Worm (Caenorhabditis elegans) whole organism, early embryonic: ENCODE data around the gene Y60A3A.24.

Experiments used
- B0310.2 ChIP-seq: sonication (generic microtip); optimal IDR thresholded peaks from 2 replicates; lab custom pipeline; 2016; ENCODE audit warnings: mild to moderate bottlenecking, missing genetic modification characterization, missing compliant biosample characterization
- F13C5.2 ChIP-seq: sonication (generic microtip); optimal IDR thresholded peaks from 2 replicates; lab custom pipeline; 2017; ENCODE audit warnings: mild to moderate bottlenecking, missing genetic modification characterization, inconsistent platforms, missing compliant biosample characterization
- aly-1 ChIP-seq: sonication (generic microtip); optimal IDR thresholded peaks from 2 replicates; lab custom pipeline; 2016; ENCODE audit warnings: missing genetic modification characterization, missing compliant biosample characterization
- ama-1 ChIP-seq: fragments of 150-350 bp; optimal IDR thresholded peaks from 2 replicates; lab custom pipeline; 2014
- ceh-13 ChIP-seq: fragments of 200-800 bp; sonication (Bioruptor generic); optimal IDR thresholded peaks from 2 replicates; lab custom pipeline; 2018; ENCODE audit warnings: mild to moderate bottlenecking, missing genetic modification characterization, missing compliant biosample characterization
- ceh-36 ChIP-seq: sonication (generic microtip); optimal IDR thresholded peaks from 2 replicates; lab custom pipeline; 2016; ENCODE audit warnings: missing genetic modification characterization, inconsistent platforms, missing compliant biosample characterization
- ets-7 ChIP-seq: sonication (generic microtip); optimal IDR thresholded peaks from 2 replicates; lab custom pipeline; 2016; ENCODE audit warnings: missing genotype, missing genetic modification characterization, missing compliant biosample characterization
- flt-1 ChIP-seq: fragments of 200-800 bp; sonication (Bioruptor generic); IDR thresholded peaks from 2 replicates; pipeline ENCODE4 v1.3.6; 2022; ENCODE audit warnings: missing genetic modification characterization, missing compliant biosample characterization
- hmbx-1 ChIP-seq: sonication (generic microtip); optimal IDR thresholded peaks from 2 replicates; lab custom pipeline; 2016; ENCODE audit warnings: mild to moderate bottlenecking, missing genetic modification characterization, missing compliant biosample characterization
- hmg-4 ChIP-seq: fragments of 200-800 bp; sonication (Bioruptor generic); optimal IDR thresholded peaks from 2 replicates; lab custom pipeline; 2018; ENCODE audit warnings: mild to moderate bottlenecking, missing genetic modification characterization, missing compliant biosample characterization
- hnd-1 ChIP-seq: sonication (generic microtip); optimal IDR thresholded peaks from 2 replicates; lab custom pipeline; 2016; ENCODE audit warnings: missing genetic modification characterization, missing compliant biosample characterization
- pes-1 ChIP-seq: fragments of 200-800 bp; sonication (Bioruptor generic); IDR thresholded peaks from 2 replicates; pipeline ENCODE4 v1.3.6; 2022; ENCODE audit warnings: missing genetic modification reagents, missing genetic modification characterization, missing compliant biosample characterization
- scrt-1 ChIP-seq: fragments of 200-800 bp; sonication (Bioruptor generic); IDR thresholded peaks from 2 replicates; pipeline ENCODE4 v1.3.6; 2022; ENCODE audit warnings: missing genetic modification characterization, missing compliant biosample characterization
- sea-1 ChIP-seq: fragments of 200-800 bp; sonication (Bioruptor generic); conservative IDR thresholded peaks from 2 replicates; pipeline ENCODE4 v1.3.6; 2022; ENCODE audit warnings: missing genetic modification characterization, missing compliant biosample characterization
- tbx-11 ChIP-seq: fragments of 200-800 bp; sonication (Bioruptor generic); IDR thresholded peaks from 2 replicates; pipeline ENCODE4 v1.3.6; 2022; ENCODE audit warnings: missing genetic modification characterization, missing compliant biosample characterization
- tbx-37 ChIP-seq: fragments of 200-800 bp; sonication (Bioruptor generic); conservative IDR thresholded peaks from 2 replicates; pipeline ENCODE4 v1.3.6; 2022; ENCODE audit warnings: missing genetic modification reagents, missing genetic modification characterization, missing compliant biosample characterization
- tra-4 ChIP-seq: sonication (generic microtip); optimal IDR thresholded peaks from 2 replicates; lab custom pipeline; 2017; ENCODE audit warnings: missing genetic modification characterization, missing compliant biosample characterization

Y60A3A.24 gene

DNA sequence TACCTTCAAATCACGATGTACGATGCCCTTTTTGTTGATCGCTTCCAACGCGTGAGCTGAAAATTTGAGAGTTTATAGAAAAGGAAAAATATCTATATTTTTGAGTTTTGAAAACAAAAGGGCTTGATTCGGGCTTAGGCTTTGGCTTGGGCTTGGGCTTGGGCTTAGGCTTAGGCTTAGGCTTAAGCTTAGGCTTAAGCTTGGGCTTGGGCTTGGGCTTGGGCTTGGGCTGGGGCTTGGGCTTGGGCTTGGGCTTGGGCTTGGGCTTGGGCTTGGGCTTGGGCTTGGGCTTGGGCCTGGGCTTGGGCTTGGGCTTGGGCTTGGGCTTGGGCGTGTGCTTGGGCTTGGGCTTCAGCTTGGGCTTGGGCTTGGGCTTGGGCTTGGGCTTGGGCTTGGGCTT lies 20.5 kb upstream of the Y60A3A.24 start:
- TF ChIP-seq ama-1 (lab: Kevin White, UChicago) (no peak), hnd-1 (no peak), scrt-1 (GFP tag; lab: Robert Waterston, UW) (0 out of 2 replicates have a peak, but pooled peaks have one; percentile 41), tra-4 (tag; lab: Kevin White, UChicago) (no peak)

DNA sequence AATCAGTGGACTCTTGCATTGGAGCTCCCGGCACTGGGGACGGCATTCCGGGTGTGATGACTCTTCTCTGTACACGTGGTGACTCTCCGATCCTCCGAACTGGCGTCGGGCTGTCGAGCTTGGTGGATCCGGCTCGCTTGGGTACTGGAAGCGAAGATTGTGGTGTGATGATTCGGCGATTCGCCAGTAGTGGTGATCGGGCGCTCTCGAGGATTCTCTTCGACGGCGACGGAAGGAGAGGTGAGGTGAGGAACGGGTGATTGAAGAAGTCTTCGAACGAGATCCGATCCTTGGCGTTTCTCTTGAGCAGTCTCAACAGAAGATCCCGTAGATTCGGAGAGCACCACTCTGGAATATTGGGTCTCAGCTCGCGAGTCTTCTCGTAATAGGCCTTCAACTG lies 19.0 kb upstream of the Y60A3A.24 start:
- TF ChIP-seq aly-1, result no peak
- TF ChIP-seq scrt-1 (GFP tag; lab: Robert Waterston, UW), result 0 out of 2 replicates have a peak, but pooled peaks have one; percentile 24
- no peak for TF ChIP-seq ceh-36 (tag; lab: Kevin White, UChicago)

DNA sequence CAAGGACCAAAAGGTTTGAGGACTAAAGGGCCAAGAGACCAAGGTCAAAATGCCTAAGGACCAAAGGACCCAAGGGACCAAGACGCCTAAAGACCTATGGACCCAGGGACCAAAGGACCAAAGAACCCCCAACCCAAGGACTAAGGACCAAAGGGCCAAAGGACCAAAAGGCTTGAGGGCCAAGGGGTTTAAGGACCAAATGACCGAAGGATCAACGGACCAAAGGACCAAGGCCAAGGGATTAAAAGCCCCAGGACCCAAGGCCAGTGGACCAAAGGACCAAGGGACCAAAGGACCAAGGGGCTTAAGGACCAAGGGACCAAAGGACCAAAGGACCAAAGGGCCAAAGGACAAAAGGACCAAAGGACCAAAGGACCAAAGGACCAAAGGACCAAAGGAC lies 18.1 kb upstream of the Y60A3A.24 start:
- TF ChIP-seq scrt-1 (GFP tag; lab: Robert Waterston, UW) (0 out of 2 replicates have a peak, but pooled peaks have one; percentile 38), flt-1 (no peak), F13C5.2 (tag; lab: Kevin White, UChicago) (no peak), sea-1 (GFP tag; lab: Robert Waterston, UW) (no peak), hmbx-1 (tag; lab: Kevin White, UChicago) (no peak), tbx-37 (0 out of 2 replicates have a peak, but pooled peaks have one; percentile 25), tbx-11 (GFP tag; lab: Robert Waterston, UW) (no peak), ceh-36 (tag; lab: Kevin White, UChicago) (peak; percentile 63), B0310.2 (tag; lab: Kevin White, UChicago) (no peak)

DNA sequence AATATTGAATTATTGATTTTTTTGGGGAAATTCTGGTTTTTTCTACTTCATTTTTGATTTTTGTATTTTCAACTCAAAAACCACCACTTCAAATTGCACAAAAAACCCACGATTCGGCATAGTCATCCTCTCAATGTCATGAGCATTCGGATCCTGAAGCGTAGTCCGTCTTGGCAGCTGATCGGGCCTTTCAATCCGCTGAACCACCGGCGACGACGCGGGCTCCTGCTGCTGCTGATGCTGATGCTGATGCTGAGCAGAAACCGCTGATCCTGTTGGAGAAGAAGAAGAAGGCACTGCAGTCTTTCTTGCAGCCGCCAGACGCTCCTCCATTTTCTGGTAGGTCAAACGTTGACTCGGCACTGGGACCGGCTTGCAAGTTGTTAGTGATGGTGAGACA lies 17.4 kb upstream of the Y60A3A.24 start:
- TF ChIP-seq scrt-1 (GFP tag; lab: Robert Waterston, UW), result no peak
- TF ChIP-seq tbx-11 (GFP tag; lab: Robert Waterston, UW), result no peak

DNA sequence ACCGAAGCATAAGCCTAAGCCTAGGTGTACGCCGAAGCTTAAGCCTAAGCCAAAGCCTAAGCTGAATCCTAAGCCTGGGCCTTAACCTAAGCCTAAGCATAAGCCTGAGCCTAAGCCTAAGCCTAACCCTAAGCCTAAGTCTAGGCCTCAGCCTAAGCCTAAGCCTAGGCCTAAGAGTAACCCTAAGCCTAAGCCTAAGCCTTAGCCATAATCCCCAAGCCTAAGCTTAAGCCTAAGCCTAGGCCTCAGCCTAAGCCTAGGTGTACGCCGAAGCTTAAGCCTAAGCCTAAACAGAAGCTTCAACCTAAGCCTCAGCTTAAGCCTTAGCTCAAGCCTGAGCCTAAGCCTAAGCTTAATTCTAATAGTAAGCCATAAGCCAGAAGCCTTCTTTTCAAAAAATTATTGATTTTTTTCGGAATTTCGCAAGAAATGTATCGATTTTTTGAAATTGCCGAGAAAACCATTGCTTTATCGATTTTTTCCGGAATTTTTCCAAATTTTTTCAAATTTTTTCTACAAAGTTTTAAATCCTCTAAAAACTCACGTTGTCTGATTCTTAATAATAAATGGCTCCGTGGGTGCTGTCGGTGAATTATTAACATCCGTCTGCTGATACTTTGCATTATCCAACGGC lies 16.6 kb upstream of the Y60A3A.24 start:
- TF ChIP-seq ceh-13 (GFP tag; lab: Kevin White, UChicago), result no peak
- peak; percentile 13 for TF ChIP-seq ama-1 (lab: Kevin White, UChicago)
- peak; percentile 93 for TF ChIP-seq ceh-36 (tag; lab: Kevin White, UChicago)
- TF ChIP-seq hnd-1, result no peak
- no peak for TF ChIP-seq tbx-11 (GFP tag; lab: Robert Waterston, UW)

DNA sequence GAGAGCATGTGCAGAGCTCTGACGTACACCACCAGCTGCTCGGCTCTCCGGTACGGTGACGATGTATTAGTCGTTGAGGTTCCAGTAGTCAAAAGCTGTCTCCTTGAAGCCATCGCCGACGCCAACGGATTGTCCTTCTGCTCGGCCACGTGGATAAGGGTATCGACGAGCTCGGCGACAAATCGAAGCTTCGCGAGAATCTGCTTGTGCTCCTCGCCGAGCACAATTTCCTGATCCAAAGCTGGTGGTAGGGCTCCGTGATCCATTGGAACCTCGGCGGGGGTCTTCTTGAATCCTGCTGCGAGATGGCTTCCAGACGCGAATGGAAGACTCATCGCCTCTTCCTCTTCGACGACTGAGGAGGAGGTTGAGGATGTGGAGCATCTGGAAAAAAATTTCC lies 15.8 kb upstream of the Y60A3A.24 start:
- TF ChIP-seq F13C5.2 (tag; lab: Kevin White, UChicago) (no peak), hmg-4 (GFP tag; lab: Kevin White, UChicago) (no peak), ets-7 (tag; lab: Kevin White, UChicago) (no peak), ceh-36 (tag; lab: Kevin White, UChicago) (no peak)

DNA sequence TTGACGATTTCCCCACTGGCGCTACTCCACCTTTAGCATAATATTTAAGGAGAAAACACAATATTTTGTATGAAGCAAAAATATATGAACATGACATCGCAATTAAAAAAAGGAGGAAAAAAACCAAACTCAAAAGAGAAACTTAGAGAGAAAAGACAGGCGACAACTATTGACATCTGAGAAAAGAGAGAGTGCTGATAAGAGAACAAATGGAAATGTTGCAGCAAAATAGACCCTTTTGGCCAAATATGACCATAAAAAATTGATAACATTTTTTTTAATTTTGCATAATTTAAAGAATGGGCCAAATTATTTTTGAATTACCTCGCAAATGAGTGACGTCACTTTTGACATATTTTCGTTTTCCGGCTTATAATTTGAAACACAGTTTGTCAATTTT lies 13.0 kb upstream of the Y60A3A.24 start:
- TF ChIP-seq hnd-1 (no peak), B0310.2 (tag; lab: Kevin White, UChicago) (no peak), hmg-4 (GFP tag; lab: Kevin White, UChicago) (no peak), tbx-11 (GFP tag; lab: Robert Waterston, UW) (no peak), F13C5.2 (tag; lab: Kevin White, UChicago) (no peak), tra-4 (tag; lab: Kevin White, UChicago) (no peak), tbx-37 (no peak)

DNA sequence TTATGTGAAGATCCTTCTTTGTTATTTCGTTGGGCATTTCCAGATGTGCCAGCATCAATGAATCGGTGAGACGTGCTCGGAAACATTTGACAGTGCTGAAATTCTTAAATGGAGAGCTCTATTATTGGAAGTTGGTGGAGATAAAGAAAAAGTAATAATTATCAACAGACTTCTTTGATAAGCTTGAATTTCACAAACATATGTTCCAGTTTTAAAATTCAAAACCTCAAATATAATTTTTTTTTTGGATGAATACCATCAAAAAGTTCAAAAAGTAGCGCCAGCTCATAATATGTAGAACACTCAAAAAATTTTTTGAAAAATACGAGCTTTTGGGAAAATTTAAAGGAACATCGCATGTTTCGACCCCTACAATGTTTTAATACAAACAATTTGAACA lies 12.4 kb upstream of the Y60A3A.24 start, which contains the start of gene Y60A3A.25:
Y60A3A.25 (minus strand) TSS at position 101 of the 400 bp plus-strand sequence.
- no peak for TF ChIP-seq ets-7 (tag; lab: Kevin White, UChicago)
- no peak for TF ChIP-seq F13C5.2 (tag; lab: Kevin White, UChicago)
- no peak for TF ChIP-seq ama-1 (lab: Kevin White, UChicago)
- no peak for TF ChIP-seq scrt-1 (GFP tag; lab: Robert Waterston, UW)
- TF ChIP-seq ceh-13 (GFP tag; lab: Kevin White, UChicago), result no peak
- no peak for TF ChIP-seq sea-1 (GFP tag; lab: Robert Waterston, UW)
- TF ChIP-seq B0310.2 (tag; lab: Kevin White, UChicago), result no peak
- TF ChIP-seq tra-4 (tag; lab: Kevin White, UChicago), result no peak
- TF ChIP-seq hmbx-1 (tag; lab: Kevin White, UChicago), result no peak
- no peak for TF ChIP-seq ceh-36 (tag; lab: Kevin White, UChicago)
- TF ChIP-seq hnd-1, result no peak
- TF ChIP-seq tbx-11 (GFP tag; lab: Robert Waterston, UW), result no peak
- TF ChIP-seq hmg-4 (GFP tag; lab: Kevin White, UChicago), result no peak
- no peak for TF ChIP-seq tbx-37
- TF ChIP-seq pes-1, result no peak

DNA sequence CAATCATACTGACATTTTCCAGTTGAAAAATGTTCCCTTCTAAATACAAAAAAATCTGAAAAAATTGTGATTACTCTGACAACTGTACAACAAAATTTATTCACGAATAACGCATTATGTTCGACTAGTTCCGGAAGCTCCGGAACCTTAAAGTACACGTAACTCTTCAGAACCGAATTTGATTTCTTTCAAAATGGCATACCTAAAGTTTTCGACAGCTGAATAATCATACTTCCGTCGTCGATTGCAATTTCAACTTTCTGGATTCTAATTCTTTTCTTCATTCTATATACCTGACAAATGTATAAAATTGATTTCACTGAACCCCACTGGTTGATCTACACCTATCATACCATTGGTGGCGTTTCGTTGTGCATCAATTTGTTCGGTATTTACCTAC lies 6.0 kb upstream of the Y60A3A.24 start, which contains the start of gene sri-67:
sri-67 (plus strand) TSS at position 301 of the 400 bp plus-strand sequence.
- no peak for TF ChIP-seq scrt-1 (GFP tag; lab: Robert Waterston, UW)
- no peak for TF ChIP-seq hmbx-1 (tag; lab: Kevin White, UChicago)
- TF ChIP-seq tra-4 (tag; lab: Kevin White, UChicago), result no peak
- TF ChIP-seq tbx-11 (GFP tag; lab: Robert Waterston, UW), result no peak
- no peak for TF ChIP-seq pes-1
- TF ChIP-seq B0310.2 (tag; lab: Kevin White, UChicago), result no peak
